Worm (Caenorhabditis elegans) whole organism, L4 larva: ENCODE data around the gene Y49F6A.5.

ENCODE experiments used
- F10B5.3 ChIP-seq: sonication (generic microtip); optimal IDR thresholded peaks from 2 replicates; lab custom pipeline; 2016; ENCODE audit warnings: mild to moderate bottlenecking, missing genetic modification characterization, missing compliant biosample characterization
- lin-39 ChIP-seq: fragments of 150-350 bp; optimal IDR thresholded peaks from 2 replicates; lab custom pipeline; 2014; ENCODE audit warnings: missing biosample characterization, missing genetic modification reagents, missing genetic modification characterization
- mdt-29 ChIP-seq: fragments of 200-800 bp; sonication (Bioruptor generic); IDR thresholded peaks from 2 replicates; pipeline ENCODE4 v1.3.6; 2022; ENCODE audit warnings: missing genetic modification reagents, missing genetic modification characterization, missing compliant biosample characterization
- nhr-6 ChIP-seq: fragments of 150-350 bp; optimal IDR thresholded peaks from 2 replicates; lab custom pipeline; 2014; ENCODE audit warnings: missing biosample characterization, missing genetic modification characterization
- snpc-4 ChIP-seq: fragments of 150-350 bp; optimal IDR thresholded peaks from 2 replicates; lab custom pipeline; 2014; ENCODE audit warnings: missing biosample characterization, missing genetic modification characterization
- zag-1 ChIP-seq: fragments of 150-350 bp; optimal IDR thresholded peaks from 2 replicates; lab custom pipeline; 2014; ENCODE audit warnings: missing biosample characterization, missing genetic modification characterization

ce11 chrII:3616615-3617014, 7.0 kb upstream of the Y49F6A.5 start:
- no peak for TF ChIP-seq lin-39 (tag; lab: Kevin White, UChicago)
- TF ChIP-seq snpc-4 (tag; lab: Kevin White, UChicago), result no peak
- no peak for TF ChIP-seq mdt-29 (GFP tag; lab: Robert Waterston, UW)
- no peak for TF ChIP-seq F10B5.3 (tag; lab: Kevin White, UChicago)
- TF ChIP-seq nhr-6, result no peak
- no peak for TF ChIP-seq zag-1 (tag; lab: Kevin White, UChicago)
